Worm (Caenorhabditis elegans): Measurements from ENCODE around the gene C25E10.8.

Gene C25E10.8

ce11 chrV:9073322-9074038 is 19.6 kb upstream of the C25E10.8 start, which contains the start of gene oac-50:
Gene oac-50, minus strand, starts transcription at chrV:9073540.
- TF ChIP-seq pax-1 (tag; optimal IDR thresholded peaks at IDR 0.05) (no peak), pha-4 (tag; optimal IDR thresholded peaks at IDR 0.05) (no peak), hlh-15 (tag; optimal IDR thresholded peaks at IDR 0.05) (no peak), F13H6.1 (tag; optimal IDR thresholded peaks at IDR 0.05) (no peak), ceh-30 (tag; optimal IDR thresholded peaks at IDR 0.05) (no peak), ceh-31 (tag; optimal IDR thresholded peaks at IDR 0.05) (no peak), nhr-11 (tag; optimal IDR thresholded peaks at IDR 0.05) (no peak), pat-9 (tag; optimal IDR thresholded peaks at IDR 0.05) (no peak), ceh-19 (GFP tag; optimal IDR thresholded peaks at IDR 0.05) (no peak), ceh-22 (tag; optimal IDR thresholded peaks at IDR 0.05) (no peak), ref-2 (tag; optimal IDR thresholded peaks at IDR 0.05) (no peak), hlh-30 (tag; optimal IDR thresholded peaks at IDR 0.05; ENCODE audit: insufficient read depth) (no peak)

ce11 chrV:9069680-9070079 is 15.8 kb upstream of the C25E10.8 start, which contains the start of gene T27E4.5:
Gene T27E4.5, minus strand, starts transcription at chrV:9069780.
- no peak for TF ChIP-seq ceh-9 (tag; optimal IDR thresholded peaks at IDR 0.05)

ce11 chrV:9067678-9068077 is 13.8 kb upstream of the C25E10.8 start, which contains the start of gene fip-2:
Gene fip-2, plus strand, starts transcription at chrV:9067978.
- TF ChIP-seq ceh-30 (tag; optimal IDR thresholded peaks at IDR 0.05): no peak
- no peak for TF ChIP-seq ceh-45 (GFP tag; IDR thresholded peaks at IDR 0.05)
- no peak for TF ChIP-seq ceh-2 (tag; optimal IDR thresholded peaks at IDR 0.05)

- TF ChIP-seq F13H6.1 (tag; optimal IDR thresholded peaks at IDR 0.05) (no peak), ceh-45 (GFP tag; IDR thresholded peaks at IDR 0.05) (no peak), fkh-10 (GFP tag; optimal IDR thresholded peaks at IDR 0.05) (no peak), fkh-6 (tag; optimal IDR thresholded peaks at IDR 0.05) (no peak), rnt-1 (tag; optimal IDR thresholded peaks at IDR 0.05) (no peak), pax-1 (tag; optimal IDR thresholded peaks at IDR 0.05) (no peak), unc-55 (GFP tag; optimal IDR thresholded peaks at IDR 0.05) (no peak), lim-6 (tag; optimal IDR thresholded peaks at IDR 0.05) (no peak), unc-42 (tag; optimal IDR thresholded peaks at IDR 0.05) (no peak), ceh-31 (tag; optimal IDR thresholded peaks at IDR 0.05) (no peak), dmd-4 (tag; optimal IDR thresholded peaks at IDR 0.05; ENCODE audit: borderline replicate concordance) (no peak), K02D7.2 (tag; optimal IDR thresholded peaks at IDR 0.05) (no peak), dve-1 (tag; optimal IDR thresholded peaks at IDR 0.05) (no peak), ceh-18 (tag; optimal IDR thresholded peaks at IDR 0.05) (no peak)
Observed at ce11 chrV:9065915-9066314, 12.0 kb upstream of the C25E10.8 start.

- no peak for TF ChIP-seq ceh-18 (tag; optimal IDR thresholded peaks at IDR 0.05)
- TF ChIP-seq pat-9 (tag; optimal IDR thresholded peaks at IDR 0.05): no peak
- no peak for TF ChIP-seq ceh-24 (tag; optimal IDR thresholded peaks at IDR 0.05)
- TF ChIP-seq ceh-48 (tag; optimal IDR thresholded peaks at IDR 0.05): no peak
- TF ChIP-seq che-1 (tag; optimal IDR thresholded peaks at IDR 0.05): no peak
- no peak for TF ChIP-seq ztf-16 (tag; optimal IDR thresholded peaks at IDR 0.05)
- no peak for TF ChIP-seq tbx-2 (tag; optimal IDR thresholded peaks at IDR 0.05)
- no peak for TF ChIP-seq ref-2 (tag; optimal IDR thresholded peaks at IDR 0.05)
- no peak for TF ChIP-seq syd-9 (tag; optimal IDR thresholded peaks at IDR 0.05)
- TF ChIP-seq ceh-30 (tag; optimal IDR thresholded peaks at IDR 0.05): no peak
- no peak for TF ChIP-seq unc-86 (tag; optimal IDR thresholded peaks at IDR 0.05)
- TF ChIP-seq eyg-1 (tag; optimal IDR thresholded peaks at IDR 0.05): no peak
Observed at ce11 chrV:9065001-9065400, 11.1 kb upstream of the C25E10.8 start.
